Worm (Caenorhabditis elegans) whole organism, early embryonic: ENCODE measurements around the gene nas-11.

Source experiments
- B0310.2 ChIP-seq: sonication (generic microtip); optimal IDR thresholded peaks from 2 replicates; lab custom pipeline; 2016; ENCODE audit warnings: mild to moderate bottlenecking, missing genetic modification characterization, missing compliant biosample characterization
- F13C5.2 ChIP-seq: sonication (generic microtip); optimal IDR thresholded peaks from 2 replicates; lab custom pipeline; 2017; ENCODE audit warnings: mild to moderate bottlenecking, missing genetic modification characterization, inconsistent platforms, missing compliant biosample characterization
- aly-1 ChIP-seq: sonication (generic microtip); optimal IDR thresholded peaks from 2 replicates; lab custom pipeline; 2016; ENCODE audit warnings: missing genetic modification characterization, missing compliant biosample characterization
- ama-1 ChIP-seq: fragments of 150-350 bp; optimal IDR thresholded peaks from 2 replicates; lab custom pipeline; 2014
- ceh-13 ChIP-seq: fragments of 200-800 bp; sonication (Bioruptor generic); optimal IDR thresholded peaks from 2 replicates; lab custom pipeline; 2018; ENCODE audit warnings: mild to moderate bottlenecking, missing genetic modification characterization, missing compliant biosample characterization
- ceh-36 ChIP-seq: sonication (generic microtip); optimal IDR thresholded peaks from 2 replicates; lab custom pipeline; 2016; ENCODE audit warnings: missing genetic modification characterization, inconsistent platforms, missing compliant biosample characterization
- ets-7 ChIP-seq: sonication (generic microtip); optimal IDR thresholded peaks from 2 replicates; lab custom pipeline; 2016; ENCODE audit warnings: missing genotype, missing genetic modification characterization, missing compliant biosample characterization
- flt-1 ChIP-seq: fragments of 200-800 bp; sonication (Bioruptor generic); IDR thresholded peaks from 2 replicates; pipeline ENCODE4 v1.3.6; 2022; ENCODE audit warnings: missing genetic modification characterization, missing compliant biosample characterization
- hmbx-1 ChIP-seq: sonication (generic microtip); optimal IDR thresholded peaks from 2 replicates; lab custom pipeline; 2016; ENCODE audit warnings: mild to moderate bottlenecking, missing genetic modification characterization, missing compliant biosample characterization
- hmg-4 ChIP-seq: fragments of 200-800 bp; sonication (Bioruptor generic); optimal IDR thresholded peaks from 2 replicates; lab custom pipeline; 2018; ENCODE audit warnings: mild to moderate bottlenecking, missing genetic modification characterization, missing compliant biosample characterization
- hnd-1 ChIP-seq: sonication (generic microtip); optimal IDR thresholded peaks from 2 replicates; lab custom pipeline; 2016; ENCODE audit warnings: missing genetic modification characterization, missing compliant biosample characterization
- pes-1 ChIP-seq: fragments of 200-800 bp; sonication (Bioruptor generic); IDR thresholded peaks from 2 replicates; pipeline ENCODE4 v1.3.6; 2022; ENCODE audit warnings: missing genetic modification reagents, missing genetic modification characterization, missing compliant biosample characterization
- scrt-1 ChIP-seq: fragments of 200-800 bp; sonication (Bioruptor generic); IDR thresholded peaks from 2 replicates; pipeline ENCODE4 v1.3.6; 2022; ENCODE audit warnings: missing genetic modification characterization, missing compliant biosample characterization
- sea-1 ChIP-seq: fragments of 200-800 bp; sonication (Bioruptor generic); conservative IDR thresholded peaks from 2 replicates; pipeline ENCODE4 v1.3.6; 2022; ENCODE audit warnings: missing genetic modification characterization, missing compliant biosample characterization
- tbx-11 ChIP-seq: fragments of 200-800 bp; sonication (Bioruptor generic); IDR thresholded peaks from 2 replicates; pipeline ENCODE4 v1.3.6; 2022; ENCODE audit warnings: missing genetic modification characterization, missing compliant biosample characterization
- tbx-37 ChIP-seq: fragments of 200-800 bp; sonication (Bioruptor generic); conservative IDR thresholded peaks from 2 replicates; pipeline ENCODE4 v1.3.6; 2022; ENCODE audit warnings: missing genetic modification reagents, missing genetic modification characterization, missing compliant biosample characterization
- tra-4 ChIP-seq: sonication (generic microtip); optimal IDR thresholded peaks from 2 replicates; lab custom pipeline; 2017; ENCODE audit warnings: missing genetic modification characterization, missing compliant biosample characterization

nas-11 gene

DNA sequence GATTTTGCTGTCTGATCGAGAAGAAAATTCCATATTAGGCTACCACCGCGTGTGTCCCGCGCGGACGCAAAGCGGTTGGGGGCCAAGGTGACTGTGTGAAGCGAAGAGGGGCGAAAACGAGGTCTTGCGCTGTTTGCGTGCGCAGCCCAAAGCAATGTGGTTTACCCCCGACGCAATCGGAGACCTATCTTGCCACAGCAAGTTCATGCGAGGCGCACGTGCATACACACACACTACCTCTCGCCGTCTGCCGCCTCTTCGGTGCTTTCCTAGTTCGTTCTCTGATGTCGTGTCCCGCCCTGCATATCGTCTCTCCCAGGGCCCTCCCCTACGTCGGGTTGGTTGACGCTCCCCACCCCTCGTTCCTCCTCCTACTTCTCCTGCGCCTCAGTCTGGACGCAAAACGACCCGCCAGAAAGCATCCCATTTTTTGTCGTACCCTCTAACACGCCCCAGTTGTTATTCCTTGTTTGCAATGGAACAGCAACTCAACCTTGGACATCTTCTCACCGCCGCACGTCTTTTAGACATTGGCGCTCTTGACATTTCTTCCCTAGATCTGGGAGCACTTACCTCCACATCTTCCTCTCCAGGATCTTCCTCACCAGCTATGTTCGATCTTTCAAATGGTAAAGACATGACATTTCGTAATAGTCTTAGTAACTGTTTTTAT is 28.8 kb downstream of the nas-11 start, which contains the start of gene mdl-1:
Gene mdl-1 (plus strand): TSS at position 341 of the 673 bp plus-strand sequence.
- 0 out of 2 replicates have a peak, but pooled peaks have one; percentile 8 for TF ChIP-seq tbx-11 (GFP tag; lab: Robert Waterston, UW)
- TF ChIP-seq ama-1 (lab: Kevin White, UChicago): no peak
- peak; percentile 34 for TF ChIP-seq ets-7 (tag; lab: Kevin White, UChicago)
- TF ChIP-seq sea-1 (GFP tag; lab: Robert Waterston, UW): no peak
- TF ChIP-seq tra-4 (tag; lab: Kevin White, UChicago): no peak
- no peak for TF ChIP-seq tbx-37 (GFP tag; lab: Robert Waterston, UW)
- peak; percentile 76 for TF ChIP-seq F13C5.2 (tag; lab: Kevin White, UChicago)
- peak; percentile 67; the same call in 1 of the 2 replicates for TF ChIP-seq pes-1 (GFP tag; lab: Robert Waterston, UW)
- no peak for TF ChIP-seq hnd-1 (tag; lab: Kevin White, UChicago)
- no peak for TF ChIP-seq hmbx-1 (tag; lab: Kevin White, UChicago)
- TF ChIP-seq hmg-4 (GFP tag; lab: Kevin White, UChicago): peak; percentile 86
- no peak for TF ChIP-seq ceh-36 (tag; lab: Kevin White, UChicago)
- peak; percentile 3 for TF ChIP-seq ceh-13 (GFP tag; lab: Kevin White, UChicago)
- TF ChIP-seq scrt-1 (GFP tag; lab: Robert Waterston, UW): no peak
- TF ChIP-seq B0310.2: peak; percentile 40
- TF ChIP-seq flt-1 (GFP tag; lab: Robert Waterston, UW): peak; percentile 68
- TF ChIP-seq aly-1 (tag; lab: Kevin White, UChicago): no peak

DNA sequence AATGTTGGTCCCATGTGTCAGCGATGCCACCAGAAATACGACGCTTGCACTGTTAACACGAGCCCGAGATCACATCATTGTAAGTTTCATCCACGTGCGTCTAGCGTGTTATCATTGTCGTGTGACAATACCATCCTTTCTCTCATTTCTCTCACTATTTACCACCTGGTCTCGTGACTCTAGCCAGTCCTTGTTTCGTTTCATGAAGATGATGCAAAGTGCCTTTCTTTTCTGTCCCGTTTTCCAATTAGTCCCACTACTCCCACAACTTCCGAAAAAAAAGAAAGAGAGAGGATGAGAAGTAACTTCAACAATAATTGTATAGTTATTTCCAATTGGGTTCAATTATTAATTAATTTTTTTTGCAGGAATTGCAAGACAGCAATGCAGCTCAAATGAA is 29.5 kb downstream of the nas-11 start:
- TF ChIP-seq scrt-1 (GFP tag; lab: Robert Waterston, UW) (no peak), ceh-13 (GFP tag; lab: Kevin White, UChicago) (no peak), B0310.2 (no peak), ets-7 (tag; lab: Kevin White, UChicago) (no peak), sea-1 (GFP tag; lab: Robert Waterston, UW) (no peak), aly-1 (tag; lab: Kevin White, UChicago) (no peak), ceh-36 (tag; lab: Kevin White, UChicago) (no peak), F13C5.2 (tag; lab: Kevin White, UChicago) (no peak), tra-4 (tag; lab: Kevin White, UChicago) (no peak), pes-1 (GFP tag; lab: Robert Waterston, UW) (no peak), hmbx-1 (tag; lab: Kevin White, UChicago) (no peak), ama-1 (lab: Kevin White, UChicago) (no peak), hmg-4 (GFP tag; lab: Kevin White, UChicago) (no peak), tbx-37 (GFP tag; lab: Robert Waterston, UW) (no peak), flt-1 (GFP tag; lab: Robert Waterston, UW) (no peak), hnd-1 (tag; lab: Kevin White, UChicago) (no peak), tbx-11 (GFP tag; lab: Robert Waterston, UW) (no peak)

DNA sequence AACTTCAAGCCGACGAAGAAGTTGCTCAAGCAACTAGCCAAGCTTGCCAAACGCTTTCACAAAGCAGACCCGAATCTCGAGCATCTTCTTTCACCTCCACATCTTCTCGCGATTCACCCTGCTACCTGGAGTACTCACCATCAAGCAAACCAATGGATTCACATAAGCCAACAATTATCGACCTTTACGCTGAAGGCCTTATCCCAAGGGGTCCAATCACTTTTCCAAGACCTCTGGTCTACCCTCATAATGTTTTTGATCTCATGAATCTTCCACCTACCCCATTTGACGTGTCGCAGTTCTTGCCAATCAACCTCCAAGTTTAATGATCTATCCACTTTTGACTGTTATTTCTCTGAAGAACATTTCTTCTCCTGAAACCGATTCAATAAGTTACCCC is 30.0 kb downstream of the nas-11 start:
- TF ChIP-seq tbx-11 (GFP tag; lab: Robert Waterston, UW) (no peak), F13C5.2 (tag; lab: Kevin White, UChicago) (no peak), hnd-1 (tag; lab: Kevin White, UChicago) (no peak), hmbx-1 (tag; lab: Kevin White, UChicago) (no peak), aly-1 (tag; lab: Kevin White, UChicago) (no peak), hmg-4 (GFP tag; lab: Kevin White, UChicago) (no peak), tra-4 (tag; lab: Kevin White, UChicago) (no peak), ceh-36 (tag; lab: Kevin White, UChicago) (no peak), ets-7 (tag; lab: Kevin White, UChicago) (no peak), B0310.2 (no peak), flt-1 (GFP tag; lab: Robert Waterston, UW) (no peak), pes-1 (GFP tag; lab: Robert Waterston, UW) (no peak), sea-1 (GFP tag; lab: Robert Waterston, UW) (no peak), ama-1 (lab: Kevin White, UChicago) (no peak), scrt-1 (GFP tag; lab: Robert Waterston, UW) (no peak), ceh-13 (GFP tag; lab: Kevin White, UChicago) (no peak), tbx-37 (GFP tag; lab: Robert Waterston, UW) (no peak)

DNA sequence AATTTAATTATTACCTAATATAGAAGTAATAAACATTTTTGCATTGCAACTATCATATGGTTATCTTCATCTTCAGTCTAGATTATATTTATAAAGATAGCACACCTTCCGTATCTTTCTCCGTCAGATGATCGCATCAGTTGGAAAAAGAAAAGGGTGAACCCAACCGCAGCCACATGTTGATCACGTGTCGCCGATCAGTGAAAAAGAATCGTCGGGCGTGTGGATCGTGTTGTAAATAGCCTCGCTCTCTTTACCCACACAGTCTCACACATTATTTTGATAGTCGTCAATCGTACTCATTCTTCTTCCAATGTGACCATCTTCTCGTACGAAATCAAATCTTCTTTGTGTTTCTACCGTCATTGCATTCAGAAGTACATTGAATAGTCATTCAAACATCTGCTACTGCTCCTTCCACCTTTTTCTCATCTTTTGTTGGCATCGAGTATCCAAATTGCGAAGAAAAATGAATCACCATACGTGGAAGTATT is 30.5 kb downstream of the nas-11 start:
- TF ChIP-seq hmbx-1 (tag; lab: Kevin White, UChicago): no peak
- TF ChIP-seq tbx-37 (GFP tag; lab: Robert Waterston, UW): no peak
- TF ChIP-seq ama-1 (lab: Kevin White, UChicago): no peak
- TF ChIP-seq tbx-11 (GFP tag; lab: Robert Waterston, UW): no peak
- TF ChIP-seq aly-1 (tag; lab: Kevin White, UChicago): no peak

DNA sequence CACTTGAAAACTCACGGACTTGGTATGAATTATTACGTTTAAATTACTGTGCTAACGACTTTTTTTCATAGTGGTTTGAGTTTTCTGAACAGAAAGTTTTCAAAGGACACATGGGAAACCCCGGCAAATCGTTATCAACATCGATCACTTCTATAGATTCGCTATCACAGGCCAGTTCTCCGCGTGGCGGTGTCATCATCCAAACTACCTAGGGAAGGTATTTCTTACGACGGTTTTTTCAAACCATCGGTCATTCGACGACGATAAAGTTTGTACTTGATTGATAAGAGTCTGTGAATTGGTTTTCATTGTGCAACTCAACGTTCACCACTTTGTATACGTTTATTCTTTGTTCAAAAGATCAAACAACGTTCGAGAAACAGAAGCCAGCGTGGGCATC is 31.2 kb downstream of the nas-11 start:
- TF ChIP-seq aly-1 (tag; lab: Kevin White, UChicago): no peak

DNA sequence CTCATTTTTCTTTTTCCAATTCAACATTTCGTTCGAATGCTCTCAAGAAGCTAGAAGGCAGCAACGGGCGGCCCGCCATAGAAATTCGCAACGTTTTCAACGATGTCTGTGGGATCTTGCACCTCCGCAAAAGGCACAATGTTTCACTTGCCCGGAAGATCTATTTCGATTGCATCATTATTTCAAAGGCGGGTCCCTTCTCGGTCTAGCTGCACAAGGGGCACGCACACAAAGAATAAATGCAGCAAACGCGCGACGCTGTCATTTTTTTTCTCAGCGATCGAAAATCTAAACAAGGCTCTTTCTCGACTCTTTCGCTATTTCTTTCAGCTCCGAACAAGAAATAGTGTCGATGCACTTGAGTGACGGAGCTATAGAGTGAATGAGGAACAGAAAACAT is 31.6 kb downstream of the nas-11 start:
- TF ChIP-seq hnd-1 (tag; lab: Kevin White, UChicago): no peak
- no peak for TF ChIP-seq hmg-4 (GFP tag; lab: Kevin White, UChicago)
- no peak for TF ChIP-seq hmbx-1 (tag; lab: Kevin White, UChicago)
- TF ChIP-seq scrt-1 (GFP tag; lab: Robert Waterston, UW): no peak
- TF ChIP-seq ama-1 (lab: Kevin White, UChicago): no peak
- no peak for TF ChIP-seq pes-1 (GFP tag; lab: Robert Waterston, UW)
- no peak for TF ChIP-seq ceh-36 (tag; lab: Kevin White, UChicago)
- TF ChIP-seq ceh-13 (GFP tag; lab: Kevin White, UChicago): no peak
- no peak for TF ChIP-seq aly-1 (tag; lab: Kevin White, UChicago)
- no peak for TF ChIP-seq F13C5.2 (tag; lab: Kevin White, UChicago)
- TF ChIP-seq tra-4 (tag; lab: Kevin White, UChicago): no peak
- TF ChIP-seq B0310.2: no peak
- no peak for TF ChIP-seq ets-7 (tag; lab: Kevin White, UChicago)
- no peak for TF ChIP-seq flt-1 (GFP tag; lab: Robert Waterston, UW)
- no peak for TF ChIP-seq tbx-37 (GFP tag; lab: Robert Waterston, UW)
- no peak for TF ChIP-seq sea-1 (GFP tag; lab: Robert Waterston, UW)
- no peak for TF ChIP-seq tbx-11 (GFP tag; lab: Robert Waterston, UW)
